Worm (Caenorhabditis elegans) whole organism, L4 larva: ENCODE data around the gene F55C12.4.

Source experiments
- T26A8.4 ChIP-seq: fragments of 200-800 bp; sonication (Bioruptor generic); IDR thresholded peaks from 2 replicates; pipeline ENCODE4 v1.3.6; 2022; ENCODE audit warnings: missing genetic modification characterization, missing compliant biosample characterization
- Y75B8A.6 ChIP-seq: fragments of 200-800 bp; sonication (Bioruptor generic); IDR thresholded peaks from 2 replicates; pipeline ENCODE4 v1.3.6; 2022; ENCODE audit warnings: missing genetic modification reagents, missing genetic modification characterization, missing compliant biosample characterization
- ZK337.2 ChIP-seq: fragments of 200-800 bp; sonication (Bioruptor generic); IDR thresholded peaks from 2 replicates; pipeline ENCODE4 v1.3.6; 2022; ENCODE audit warnings: missing genetic modification reagents, missing genetic modification characterization, missing compliant biosample characterization
- aha-1 ChIP-seq: fragments of 150-350 bp; peaks from one replicate; lab custom pipeline; 2014; ENCODE audit warnings: missing biosample characterization, missing genetic modification characterization
- ceh-28 ChIP-seq: fragments of 150-350 bp; optimal IDR thresholded peaks from 2 replicates; lab custom pipeline; 2014; ENCODE audit warnings: missing biosample characterization, missing genetic modification reagents, missing genetic modification characterization
- ceh-32 ChIP-seq: sonication (generic microtip); optimal IDR thresholded peaks from 2 replicates; lab custom pipeline; 2016; ENCODE audit warnings: mild to moderate bottlenecking, missing genetic modification characterization, missing compliant biosample characterization; ENCODE audit not compliant: poor library complexity
- ceh-62 ChIP-seq: sonication (generic microtip); optimal IDR thresholded peaks from 2 replicates; lab custom pipeline; 2017; ENCODE audit warnings: missing biosample characterization, missing genetic modification characterization
- ceh-82 ChIP-seq: sonication (generic microtip); optimal IDR thresholded peaks from 2 replicates; lab custom pipeline; 2017; ENCODE audit warnings: missing biosample characterization, missing genetic modification characterization
- ces-1 ChIP-seq: fragments of 150-350 bp; sonication (generic microtip); optimal IDR thresholded peaks from 4 replicates; lab custom pipeline; 2014; ENCODE audit warnings: missing biosample characterization, missing genetic modification reagents, missing genetic modification characterization
- daf-12 ChIP-seq: fragments of 150-350 bp; optimal IDR thresholded peaks from 2 replicates; lab custom pipeline; 2014; ENCODE audit warnings: missing biosample characterization, missing genetic modification reagents, missing genetic modification characterization
- daf-16 ChIP-seq, 3 experiments: sonication (generic microtip); optimal IDR thresholded peaks; 2 replicates each; lab custom pipeline; 2016 to 2017; ENCODE audit warnings: missing genetic modification characterization in 3 of 3, missing genetic modification reagents in 3 of 3, mild to moderate bottlenecking in 2 of 3, missing compliant biosample characterization in 2 of 3, missing biosample characterization in 1 of 3, moderate library complexity in 1 of 3
- daf-8 ChIP-seq: fragments of 200-800 bp; sonication (Bioruptor generic); IDR thresholded peaks from 2 replicates; pipeline ENCODE4 v1.3.6; 2022; ENCODE audit warnings: missing genetic modification characterization, missing compliant biosample characterization
- duxl-1 ChIP-seq: sonication (generic microtip); optimal IDR thresholded peaks from 2 replicates; lab custom pipeline; 2016; ENCODE audit warnings: mild to moderate bottlenecking, missing genetic modification characterization, moderate library complexity, missing compliant biosample characterization; ENCODE audit not compliant: poor library complexity
- dve-1 ChIP-seq: sonication (generic microtip); optimal IDR thresholded peaks from 2 replicates; lab custom pipeline; 2017; ENCODE audit warnings: antibody characterized with exemption, mild to moderate bottlenecking, missing genetic modification characterization, missing compliant biosample characterization; ENCODE audit not compliant: insufficient read depth
- hlh-11 ChIP-seq: fragments of 200-800 bp; sonication (Bioruptor generic); optimal IDR thresholded peaks from 2 replicates; lab custom pipeline; 2018; ENCODE audit warnings: mild to moderate bottlenecking, missing genetic modification characterization, missing compliant biosample characterization
- lin-13 ChIP-seq: fragments of 150-350 bp; optimal IDR thresholded peaks from 2 replicates; lab custom pipeline; 2014; ENCODE audit warnings: missing biosample characterization, missing genetic modification reagents, missing genetic modification characterization
- lsy-2 ChIP-seq, 2 experiments: fragments of 150-350 bp in 1 of 2; sonication (generic microtip) in 1 of 2; optimal IDR thresholded peaks; 2 replicates each; lab custom pipeline; 2014 to 2017; ENCODE audit warnings: missing biosample characterization in 2 of 2, missing genetic modification characterization in 2 of 2
- madf-9 ChIP-seq: fragments of 200-800 bp; sonication (Bioruptor generic); conservative IDR thresholded peaks from 2 replicates; pipeline ENCODE4 v1.3.6; 2022; ENCODE audit warnings: missing genetic modification reagents, missing genetic modification characterization, missing compliant biosample characterization
- mdt-29 ChIP-seq: fragments of 200-800 bp; sonication (Bioruptor generic); IDR thresholded peaks from 2 replicates; pipeline ENCODE4 v1.3.6; 2022; ENCODE audit warnings: missing genetic modification reagents, missing genetic modification characterization, missing compliant biosample characterization
- mxl-3 ChIP-seq: fragments of 200-800 bp; sonication (Bioruptor generic); optimal IDR thresholded peaks from 2 replicates; lab custom pipeline; 2018; ENCODE audit warnings: mild to moderate bottlenecking, missing genetic modification characterization, missing compliant biosample characterization
- nhr-10 ChIP-seq: fragments of 150-350 bp; optimal IDR thresholded peaks from 2 replicates; lab custom pipeline; 2014; ENCODE audit warnings: missing biosample characterization, missing genetic modification characterization
- nhr-111 ChIP-seq: fragments of 200-800 bp; sonication (Bioruptor generic); optimal IDR thresholded peaks from 2 replicates; lab custom pipeline; 2018; ENCODE audit warnings: mild to moderate bottlenecking, missing genetic modification characterization, missing compliant biosample characterization
- nhr-237 ChIP-seq: sonication (generic microtip); optimal IDR thresholded peaks from 2 replicates; lab custom pipeline; 2017; ENCODE audit warnings: missing biosample characterization, missing genetic modification characterization
- nhr-28 ChIP-seq: fragments of 150-350 bp; optimal IDR thresholded peaks from 2 replicates; lab custom pipeline; 2014; ENCODE audit warnings: missing biosample characterization, missing genetic modification characterization
- nhr-48 ChIP-seq: sonication (generic microtip); optimal IDR thresholded peaks from 2 replicates; lab custom pipeline; 2016; ENCODE audit warnings: mild to moderate bottlenecking, missing genetic modification characterization, missing compliant biosample characterization
- nhr-76 ChIP-seq: fragments of 150-350 bp; optimal IDR thresholded peaks from 2 replicates; lab custom pipeline; 2014; ENCODE audit warnings: missing biosample characterization, missing genetic modification characterization
- php-3 ChIP-seq: fragments of 200-800 bp; sonication (Bioruptor generic); IDR thresholded peaks from 2 replicates; pipeline ENCODE4 v1.3.6; 2022; ENCODE audit warnings: missing genetic modification reagents, missing genetic modification characterization, missing compliant biosample characterization
- pqm-1 ChIP-seq: sonication (generic microtip); optimal IDR thresholded peaks from 2 replicates; lab custom pipeline; 2017; ENCODE audit warnings: missing biosample characterization, missing genetic modification characterization
- saeg-2 ChIP-seq: fragments of 200-800 bp; sonication (Bioruptor generic); IDR thresholded peaks from 2 replicates; pipeline ENCODE4 v1.3.6; 2022; ENCODE audit warnings: missing genetic modification reagents, missing genetic modification characterization, missing compliant biosample characterization
- snpc-4 ChIP-seq: fragments of 150-350 bp; optimal IDR thresholded peaks from 2 replicates; lab custom pipeline; 2014; ENCODE audit warnings: missing biosample characterization, missing genetic modification characterization
- tra-1 ChIP-seq: fragments of 200-800 bp; sonication (Bioruptor generic); IDR thresholded peaks from 2 replicates; pipeline ENCODE4 v1.3.6; 2022; ENCODE audit warnings: missing genetic modification reagents, missing genetic modification characterization, missing compliant biosample characterization
- unc-130 ChIP-seq: sonication (generic microtip); optimal IDR thresholded peaks from 2 replicates; lab custom pipeline; 2016; ENCODE audit warnings: missing genetic modification reagents, missing genetic modification characterization, missing compliant biosample characterization
- unc-62 ChIP-seq, 3 experiments: fragments of 150-350 bp in 1 of 3; sonication (generic microtip); optimal IDR thresholded peaks in 2 of 3; peaks in 1 of 3; 1 replicate in 1 of 3; 2 replicates in 2 of 3; lab custom pipeline; 2014 to 2017; ENCODE audit warnings: missing biosample characterization in 3 of 3, missing genetic modification characterization in 3 of 3, missing genetic modification reagents in 3 of 3, missing genotype in 1 of 3
- zip-11 ChIP-seq: fragments of 200-800 bp; sonication (Bioruptor generic); IDR thresholded peaks from 2 replicates; pipeline ENCODE4 v1.3.6; 2022; ENCODE audit warnings: missing genetic modification characterization, missing compliant biosample characterization
- ztf-7 ChIP-seq: fragments of 150-350 bp; optimal IDR thresholded peaks from 2 replicates; lab custom pipeline; 2014; ENCODE audit warnings: missing biosample characterization, missing genetic modification characterization

The F55C12.4 gene

ce11 chrII:5854122-5854521 lies 4.1 kb downstream of the F55C12.4 start, which contains the start of gene H41C03.1:
H41C03.1 (plus strand) TSS chrII:5854422.
- TF ChIP-seq ztf-7 (tag; lab: Kevin White, UChicago) (no peak), madf-9 (no peak), nhr-28 (no peak), saeg-2 (GFP tag; lab: Robert Waterston, UW) (no peak), unc-130 (GFP tag; lab: Kevin White, UChicago) (no peak), aha-1 (tag; lab: Kevin White, UChicago) (no peak), nhr-76 (tag; lab: Kevin White, UChicago) (no peak), nhr-10 (tag; lab: Kevin White, UChicago) (no peak), ceh-32 (no peak), daf-8 (GFP tag; lab: Robert Waterston, UW) (no peak), ZK337.2 (no peak), dve-1 (tag; lab: Kevin White, UChicago) (no peak), ceh-28 (tag; lab: Kevin White, UChicago) (no peak), lin-13 (GFP tag; lab: Kevin White, UChicago) (no peak), nhr-237 (tag; lab: Kevin White, UChicago) (no peak), mxl-3 (no peak), ceh-82 (no peak), ceh-62 (tag; lab: Kevin White, UChicago) (no peak), Y75B8A.6 (GFP tag; lab: Robert Waterston, UW) (no peak), daf-16 (GFP tag; optimal IDR thresholded peaks at IDR 0.05; lab: Kevin White, UChicago) (no peak), daf-16 (tag; optimal IDR thresholded peaks at IDR 0.05; lab: Kevin White, UChicago) (no peak)

- peak; percentile 62 for TF ChIP-seq nhr-28
- no peak for TF ChIP-seq tra-1 (GFP tag; lab: Robert Waterston, UW)
Observed at ce11 chrII:5853261-5853660, 5.0 kb downstream of the F55C12.4 start.

DNA sequence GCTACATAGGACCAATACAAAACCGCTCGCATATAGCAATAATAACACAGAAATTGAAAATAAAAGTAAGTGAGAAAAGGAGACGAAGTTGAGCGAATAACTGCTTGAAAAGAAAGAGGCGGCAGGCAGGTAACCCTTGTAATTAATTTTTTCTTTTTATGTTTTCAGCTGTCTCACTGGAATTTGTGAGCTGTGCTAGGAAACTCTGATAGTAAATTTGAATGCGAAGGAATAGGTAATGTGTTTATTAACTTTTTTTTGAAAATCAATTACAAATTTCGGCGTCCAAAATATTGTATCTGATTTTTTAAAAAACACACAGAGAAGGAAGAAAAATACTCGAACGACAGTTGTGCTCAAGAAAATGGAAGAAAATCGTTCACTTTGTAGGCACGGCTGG lies 6.2 kb downstream of the F55C12.4 start, which contains the start of gene H41C03.2:
TSS of gene H41C03.2 (minus strand) at position 101 of the 400 bp plus-strand sequence.
- TF ChIP-seq zip-11 (GFP tag; lab: Robert Waterston, UW) (no peak), ceh-28 (tag; lab: Kevin White, UChicago) (no peak), unc-62 (GFP tag; optimal IDR thresholded peaks at IDR 0.05 in 1 of 2; lab: Kevin White, UChicago) (peak in 1 of 2 experiments; percentile 75), unc-62 (tag; optimal IDR thresholded peaks at IDR 0.05; lab: Kevin White, UChicago) (no peak), hlh-11 (no peak), daf-12 (no peak), php-3 (no peak), lsy-2 (tag; optimal IDR thresholded peaks at IDR 0.05; lab: Kevin White, UChicago) (no peak), daf-16 (GFP tag; optimal IDR thresholded peaks at IDR 0.05; lab: Kevin White, UChicago) (no peak), daf-16 (tag; optimal IDR thresholded peaks at IDR 0.05; lab: Kevin White, UChicago) (no peak)

ce11 chrII:5846181-5846580 lies 12.0 kb downstream of the F55C12.4 start:
- peak; percentile 72 for TF ChIP-seq nhr-28
- TF ChIP-seq dve-1 (tag; lab: Kevin White, UChicago) = peak; percentile 34
- TF ChIP-seq pqm-1 = peak; percentile 12
- no peak for TF ChIP-seq ces-1 (GFP tag; lab: Kevin White, UChicago)
- TF ChIP-seq, all 104 proteins: peak for 3

ce11 chrII:5845441-5845840 lies 12.8 kb downstream of the F55C12.4 start, which contains the start of the genes ZK1248.17 and H41C03.3:
ZK1248.17 (minus strand) TSS chrII:5845541.
H41C03.3 (plus strand) TSS chrII:5845777.
- TF ChIP-seq nhr-48 (tag; lab: Kevin White, UChicago) (no peak), mdt-29 (GFP tag; lab: Robert Waterston, UW) (no peak), nhr-111 (GFP tag; lab: Kevin White, UChicago) (no peak), T26A8.4 (GFP tag; lab: Robert Waterston, UW) (no peak), ceh-28 (tag; lab: Kevin White, UChicago) (no peak), duxl-1 (tag; lab: Kevin White, UChicago) (no peak), snpc-4 (tag; lab: Kevin White, UChicago) (no peak)
